Worm (Caenorhabditis elegans): ENCODE measurements around the gene akap-1.
A peak's percentile ranks its signal among the peaks of the same experiment; 100 is the strongest.

Gene akap-1

ce11 chrIII:6396381-6396780 is 43.2 kb downstream of the akap-1 start (continued):
- TF ChIP-seq C04F5.9 (tag; optimal IDR thresholded peaks at IDR 0.05): no peak
- no peak for TF ChIP-seq fkh-4 (tag; optimal IDR thresholded peaks at IDR 0.05; ENCODE audit: borderline replicate concordance)
- TF ChIP-seq pax-3 (tag; optimal IDR thresholded peaks at IDR 0.05): no peak
- no peak for TF ChIP-seq nhr-11 (tag; optimal IDR thresholded peaks at IDR 0.05)
- TF ChIP-seq hlh-17 (GFP tag; optimal IDR thresholded peaks at IDR 0.05; ENCODE audit: borderline replicate concordance): no peak
- no peak for TF ChIP-seq nhr-47 (tag; optimal IDR thresholded peaks at IDR 0.05)
- peak; percentile 27 for TF ChIP-seq nhr-19 (GFP tag; conservative IDR thresholded peaks at IDR 0.05)
- TF ChIP-seq C16A3.4 (tag; optimal IDR thresholded peaks at IDR 0.05): no peak
- peak; percentile 2 for TF ChIP-seq tlp-1 (tag; optimal IDR thresholded peaks at IDR 0.05)
- TF ChIP-seq nhr-76 (tag; optimal IDR thresholded peaks at IDR 0.05): no peak
- TF ChIP-seq mep-1 (tag; optimal IDR thresholded peaks at IDR 0.05): no peak
- no peak for TF ChIP-seq ztf-11 (tag; optimal IDR thresholded peaks at IDR 0.05)
- no peak for TF ChIP-seq Y116A8C.19 (tag; optimal IDR thresholded peaks at IDR 0.05; ENCODE audit: borderline replicate concordance)
- no peak for TF ChIP-seq ceh-82 (tag; optimal IDR thresholded peaks at IDR 0.05)
- TF ChIP-seq efl-1 (optimal IDR thresholded peaks at IDR 0.05): no peak
- TF ChIP-seq efl-1 (GFP tag; optimal IDR thresholded peaks at IDR 0.05 in 1 of 2): peak in 1 of 2 experiments; percentile 74
- TF ChIP-seq nhr-28 (tag; optimal IDR thresholded peaks at IDR 0.05): no peak
- TF ChIP-seq zag-1 (tag; optimal IDR thresholded peaks at IDR 0.05): no peak
- no peak for TF ChIP-seq unc-98 (GFP tag; IDR thresholded peaks at IDR 0.05)
- TF ChIP-seq lin-35 (GFP tag; optimal IDR thresholded peaks at IDR 0.05): no peak
- TF ChIP-seq xbp-1 (tag; optimal IDR thresholded peaks at IDR 0.05): no peak
- TF ChIP-seq nhr-90 (tag; optimal IDR thresholded peaks at IDR 0.05; ENCODE audit: poor library complexity): peak; percentile 40
- TF ChIP-seq isw-1 (GFP tag; IDR thresholded peaks at IDR 0.05): no peak
- TF ChIP-seq nhr-71 (tag; optimal IDR thresholded peaks at IDR 0.05): peak; percentile 47
- TF ChIP-seq ets-5 (GFP tag; IDR thresholded peaks at IDR 0.05): no peak
- TF ChIP-seq swsn-7 (tag; optimal IDR thresholded peaks at IDR 0.05): no peak
- TF ChIP-seq fkh-8 (tag; optimal IDR thresholded peaks at IDR 0.05): no peak
- no peak for TF ChIP-seq lin-15B (tag; optimal IDR thresholded peaks at IDR 0.05)
- TF ChIP-seq vab-15 (tag; optimal IDR thresholded peaks at IDR 0.05): no peak
- no peak for TF ChIP-seq lir-3 (tag; optimal IDR thresholded peaks at IDR 0.05; ENCODE audit: poor library complexity)
- no peak for TF ChIP-seq sox-4 (tag; optimal IDR thresholded peaks at IDR 0.05)
- TF ChIP-seq ces-1 (GFP tag; optimal IDR thresholded peaks at IDR 0.05): no peak
- no peak for TF ChIP-seq mef-2 (tag; optimal IDR thresholded peaks at IDR 0.05)
- TF ChIP-seq lin-39 (tag; optimal IDR thresholded peaks at IDR 0.05): no peak

DNA sequence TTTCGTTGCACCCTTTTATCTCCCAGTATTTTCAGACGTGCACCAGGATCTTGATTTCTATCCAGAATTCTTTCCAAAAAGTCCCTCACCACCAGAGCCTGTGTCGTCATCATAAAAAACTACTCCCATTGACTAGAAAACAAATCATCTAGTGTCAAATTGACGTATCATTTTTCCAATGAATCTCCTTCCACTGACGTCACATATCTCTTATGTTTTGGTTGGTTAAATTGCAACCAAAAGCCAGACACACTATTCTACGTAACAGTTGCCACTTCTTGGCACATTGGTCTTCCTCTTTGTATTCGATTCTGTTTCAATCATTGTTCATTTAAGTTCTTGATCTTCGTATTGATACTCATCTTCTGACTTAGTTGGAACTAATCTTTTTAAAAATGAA is 44.9 kb downstream of the akap-1 start:
- TF ChIP-seq pax-3 (tag; optimal IDR thresholded peaks at IDR 0.05) (no peak), ama-1 (optimal IDR thresholded peaks at IDR 0.05) (no peak), hlh-17 (GFP tag; optimal IDR thresholded peaks at IDR 0.05; ENCODE audit: borderline replicate concordance) (no peak), lin-15B (tag; optimal IDR thresholded peaks at IDR 0.05) (no peak), aha-1 (tag; optimal IDR thresholded peaks at IDR 0.05) (no peak), mef-2 (tag; optimal IDR thresholded peaks at IDR 0.05) (no peak), ceh-82 (tag; optimal IDR thresholded peaks at IDR 0.05) (no peak), C16A3.4 (tag; optimal IDR thresholded peaks at IDR 0.05) (no peak), unc-98 (GFP tag; IDR thresholded peaks at IDR 0.05) (no peak), nhr-77 (tag; optimal IDR thresholded peaks at IDR 0.05) (no peak), C04F5.9 (tag; optimal IDR thresholded peaks at IDR 0.05) (no peak), elt-3 (tag; optimal IDR thresholded peaks at IDR 0.05) (no peak), skn-1 (tag; optimal IDR thresholded peaks at IDR 0.05) (no peak), lin-14 (GFP tag; optimal IDR thresholded peaks at IDR 0.05) (peak; percentile 57), unc-86 (tag; optimal IDR thresholded peaks at IDR 0.05) (no peak), pqm-1 (tag; optimal IDR thresholded peaks at IDR 0.05) (no peak), sox-4 (tag; optimal IDR thresholded peaks at IDR 0.05) (no peak), efl-1 (optimal IDR thresholded peaks at IDR 0.05) (peak in 1 of 2 experiments; percentile 15), efl-1 (GFP tag; optimal IDR thresholded peaks at IDR 0.05 in 1 of 2) (no peak), zip-4 (GFP tag; optimal IDR thresholded peaks at IDR 0.05) (no peak), lsy-2 (tag; optimal IDR thresholded peaks at IDR 0.05) (peak; percentile 29 to 40), egl-27 (tag; optimal IDR thresholded peaks at IDR 0.05) (no peak), ets-5 (GFP tag; IDR thresholded peaks at IDR 0.05) (no peak), tbx-2 (tag; optimal IDR thresholded peaks at IDR 0.05) (peak; percentile 16), sptf-1 (tag; optimal IDR thresholded peaks at IDR 0.05) (no peak), nhr-71 (tag; optimal IDR thresholded peaks at IDR 0.05) (peak; percentile 89), lin-39 (tag; optimal IDR thresholded peaks at IDR 0.05) (peak; percentile 54), lir-3 (tag; optimal IDR thresholded peaks at IDR 0.05; ENCODE audit: poor library complexity) (no peak), Y116A8C.19 (tag; optimal IDR thresholded peaks at IDR 0.05; ENCODE audit: borderline replicate concordance) (no peak), blmp-1 (tag; optimal IDR thresholded peaks at IDR 0.05) (no peak), fkh-8 (tag; optimal IDR thresholded peaks at IDR 0.05) (no peak), egl-13 (tag; optimal IDR thresholded peaks at IDR 0.05) (no peak), nhr-19 (GFP tag; conservative IDR thresholded peaks at IDR 0.05) (peak; percentile 65), unc-30 (tag; optimal IDR thresholded peaks at IDR 0.05) (no peak), xbp-1 (tag; optimal IDR thresholded peaks at IDR 0.05) (peak; percentile 13)
